Fruit fly (Drosophila melanogaster): ENCODE data around the gene sNPF.

Gene sNPF

DNA sequence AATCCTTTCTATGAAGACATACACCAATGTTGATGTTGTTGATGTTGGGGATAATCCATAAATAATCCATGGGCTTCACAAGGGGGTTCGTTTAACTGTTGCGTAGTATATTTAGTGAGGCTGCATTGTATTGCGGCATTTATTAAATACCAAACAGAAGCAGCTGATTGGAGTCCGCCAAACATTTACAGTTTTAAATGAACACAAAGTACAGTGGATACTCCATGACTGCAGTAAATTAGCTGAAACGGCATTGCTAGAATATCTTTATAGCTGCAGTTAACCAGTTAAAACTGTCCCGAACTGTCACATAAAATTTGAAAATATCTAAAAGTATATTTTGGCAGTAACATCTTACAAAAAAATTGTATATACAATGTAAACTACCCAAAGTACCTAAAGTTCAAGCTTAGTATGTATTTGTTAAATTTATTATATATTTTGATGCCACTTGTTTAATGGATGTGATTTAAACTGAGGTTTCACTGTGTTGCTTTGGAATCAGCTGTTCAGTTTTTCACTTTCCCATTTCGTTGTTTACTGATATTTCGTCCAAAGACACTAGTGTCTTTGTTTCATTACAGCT lies 63.5 kb downstream of the sNPF start, which contains the start of the genes CG10747 and Pyroxd1 (continued):
- peak; percentile 69 for TF ChIP-seq CG17802 (tag; optimal IDR thresholded peaks at IDR 0.05)
- no peak for TF ChIP-seq Hr39 (optimal IDR thresholded peaks at IDR 0.05)
- TF ChIP-seq CG6791 (GFP tag; IDR thresholded peaks at IDR 0.05; ENCODE audit: partially characterized antibody), result no peak
- TF ChIP-seq sd (tag; optimal IDR thresholded peaks at IDR 0.05), result peak; percentile 95
- peak; percentile 95 for TF ChIP-seq CG8388 (GFP tag; optimal IDR thresholded peaks at IDR 0.05)
- TF ChIP-seq hb (GFP tag; IDR thresholded peaks at IDR 0.05; ENCODE audit: partially characterized antibody), result no peak
- peak; percentile 96 for TF ChIP-seq CG14014 (GFP tag; IDR thresholded peaks at IDR 0.05)
- peak; percentile 96 for TF ChIP-seq CG32532 (GFP tag; IDR thresholded peaks at IDR 0.05)
- peak; percentile 96 for TF ChIP-seq CG17568 (GFP tag; optimal IDR thresholded peaks at IDR 0.05)
- peak; percentile 76 for TF ChIP-seq CG3163 (GFP tag; optimal IDR thresholded peaks at IDR 0.05)
- peak; percentile 84 for TF ChIP-seq sim (GFP tag; IDR thresholded peaks at IDR 0.05)
- peak; percentile 94 for TF ChIP-seq CG1233 (GFP tag; optimal IDR thresholded peaks at IDR 0.05)
- TF ChIP-seq Ravus (GFP tag; IDR thresholded peaks at IDR 0.05), result peak; percentile 86
- TF ChIP-seq CG7271 (tag; optimal IDR thresholded peaks at IDR 0.05), result peak; percentile 77
- TF ChIP-seq lilli (GFP tag; optimal IDR thresholded peaks at IDR 0.05), result peak; percentile 98
- TF ChIP-seq CG2116 (GFP tag; optimal IDR thresholded peaks at IDR 0.05), result peak; percentile 84
- TF ChIP-seq CG18476 (GFP tag; optimal IDR thresholded peaks at IDR 0.05), result peak; percentile 94
- TF ChIP-seq hkb (optimal IDR thresholded peaks at IDR 0.05), result no peak
- TF ChIP-seq hkb (GFP tag; IDR thresholded peaks at IDR 0.05), result peak; percentile 96
- TF ChIP-seq bab2 (GFP tag; optimal IDR thresholded peaks at IDR 0.05), result peak; percentile 96
- TF ChIP-seq Bgb (GFP tag; IDR thresholded peaks at IDR 0.05; ENCODE audit: partially characterized antibody), result peak; percentile 11; the same call in 1 of the 2 replicates
- 0 out of 2 replicates have a peak, but pooled peaks have one; percentile 53 for TF ChIP-seq dimm (GFP tag; IDR thresholded peaks at IDR 0.05)
- peak; percentile 97 for TF ChIP-seq NfI (GFP tag; optimal IDR thresholded peaks at IDR 0.05)
- peak; percentile 95 for TF ChIP-seq CG11093 (GFP tag; IDR thresholded peaks at IDR 0.05)
- TF ChIP-seq CG5245 (GFP tag; optimal IDR thresholded peaks at IDR 0.05), result peak; percentile 94
- peak; percentile 97 for TF ChIP-seq Vsx1 (GFP tag; optimal IDR thresholded peaks at IDR 0.05)
- TF ChIP-seq CG5953 (GFP tag; IDR thresholded peaks at IDR 0.05), result peak; percentile 78; the same call in 1 of the 2 replicates
- peak; percentile 97 for TF ChIP-seq Hmr (GFP tag; optimal IDR thresholded peaks at IDR 0.05)
- TF ChIP-seq gce (GFP tag; IDR thresholded peaks at IDR 0.05), result peak; percentile 80; the same call in 2 of the 3 replicates
- TF ChIP-seq zfh2 (GFP tag; optimal IDR thresholded peaks at IDR 0.05), result peak; percentile 97
- TF ChIP-seq CG16779 (GFP tag; IDR thresholded peaks at IDR 0.05), result peak; percentile 67; the same call in 1 of the 2 replicates
- TF ChIP-seq CG3407 (GFP tag; optimal IDR thresholded peaks at IDR 0.05), result peak; percentile 91
- TF ChIP-seq cato (GFP tag; optimal IDR thresholded peaks at IDR 0.05; ENCODE audit: borderline replicate concordance), result peak; percentile 96
- no peak for TF ChIP-seq h (optimal IDR thresholded peaks at IDR 0.05)
- TF ChIP-seq B-H2 (GFP tag; optimal IDR thresholded peaks at IDR 0.05), result peak; percentile 98
- TF ChIP-seq Dp (GFP tag; optimal IDR thresholded peaks at IDR 0.05), result peak; percentile 86
- peak; percentile 94 for TF ChIP-seq E2f1 (GFP tag; IDR thresholded peaks at IDR 0.05)
- TF ChIP-seq CG16863 (GFP tag; optimal IDR thresholded peaks at IDR 0.05), result peak; percentile 93
- TF ChIP-seq CG2875 (GFP tag; optimal IDR thresholded peaks at IDR 0.05), result peak; percentile 88
- TF ChIP-seq CG1792 (GFP tag; optimal IDR thresholded peaks at IDR 0.05), result peak; percentile 84
- TF ChIP-seq CG14860 (GFP tag; IDR thresholded peaks at IDR 0.05; ENCODE audit: partially characterized antibody), result no peak
- TF ChIP-seq unc-4 (GFP tag; IDR thresholded peaks at IDR 0.05; ENCODE audit: partially characterized antibody), result 0 out of 2 replicates have a peak, but pooled peaks have one; percentile 25
- peak; percentile 98 for TF ChIP-seq dysf (GFP tag; IDR thresholded peaks at IDR 0.05)
- TF ChIP-seq CG31224 (GFP tag; IDR thresholded peaks at IDR 0.05), result peak; percentile 89
- TF ChIP-seq CG14965 (GFP tag; optimal IDR thresholded peaks at IDR 0.05; ENCODE audit: borderline replicate concordance), result peak; percentile 62
- peak; percentile 91 for TF ChIP-seq trem (tag; optimal IDR thresholded peaks at IDR 0.05)
- TF ChIP-seq CG2199 (GFP tag; IDR thresholded peaks at IDR 0.05), result 0 out of 3 replicates have a peak, but pooled peaks have one; percentile 67
- TF ChIP-seq jing (GFP tag; optimal IDR thresholded peaks at IDR 0.05), result peak; percentile 92
- no peak for TF ChIP-seq usp (GFP tag; optimal IDR thresholded peaks at IDR 0.05)
- TF ChIP-seq CG42726 (GFP tag; IDR thresholded peaks at IDR 0.05; ENCODE audit: partially characterized antibody), result no peak

Data from whole organism, embryonic.